Fruit fly (Drosophila melanogaster) whole organism, prepupa: ENCODE data around the gene CG1246.

ENCODE experiments used
- Blimp-1 ChIP-seq: fragments of 200-800 bp; sonication (Bioruptor generic); optimal IDR thresholded peaks from 3 replicates; lab custom pipeline; 2017; ENCODE audit warnings: missing biosample characterization, missing genetic modification characterization, mild to moderate bottlenecking, moderate library complexity, missing genetic modification reagents
- CG10631 ChIP-seq: fragments of 200-800 bp; sonication (Bioruptor generic); optimal IDR thresholded peaks from 2 replicates; lab custom pipeline; 2016; ENCODE audit warnings: missing biosample characterization, missing genetic modification characterization
- CG10669 ChIP-seq: fragments of 200-800 bp; sonication (Bioruptor generic); optimal IDR thresholded peaks from 3 replicates; lab custom pipeline; 2018; ENCODE audit warnings: missing biosample characterization, mild to moderate bottlenecking, missing genetic modification characterization, moderate library complexity
- CG11294 ChIP-seq: fragments of 200-800 bp; sonication (Bioruptor generic); IDR thresholded peaks from 2 replicates; pipeline ENCODE4 v1.3.6; 2022; ENCODE audit warnings: missing biosample characterization, missing genetic modification characterization
- CG11762 ChIP-seq: fragments of 200-800 bp; sonication (Bioruptor generic); optimal IDR thresholded peaks from 3 replicates; lab custom pipeline; 2016; ENCODE audit warnings: missing biosample characterization, missing genetic modification characterization; ENCODE audit not compliant: insufficient read depth
- CG15336 ChIP-seq: fragments of 200-800 bp; sonication (Bioruptor generic); IDR thresholded peaks from 2 replicates; pipeline ENCODE4 v1.3.6; 2022; ENCODE audit warnings: missing biosample characterization, missing genetic modification characterization
- CG1621 ChIP-seq: fragments of 200-800 bp; sonication (Bioruptor generic); optimal IDR thresholded peaks from 3 replicates; lab custom pipeline; 2018; ENCODE audit warnings: missing biosample characterization, mild to moderate bottlenecking, missing genetic modification characterization
- CG3032 ChIP-seq: fragments of 200-800 bp; optimal IDR thresholded peaks from 2 replicates; lab custom pipeline; 2019; ENCODE audit warnings: missing biosample characterization, mild to moderate bottlenecking, missing genetic modification characterization, moderate library complexity
- CG31627 ChIP-seq: fragments of 200-800 bp; sonication (Bioruptor generic); optimal IDR thresholded peaks from 3 replicates; lab custom pipeline; 2016; ENCODE audit warnings: missing biosample characterization, missing genetic modification characterization
- CG32006 ChIP-seq: fragments of 200-800 bp; sonication (Bioruptor generic); optimal IDR thresholded peaks from 3 replicates; lab custom pipeline; 2017; ENCODE audit warnings: missing biosample characterization, mild to moderate bottlenecking, missing genetic modification characterization
- CG34406 ChIP-seq: fragments of 200-800 bp; sonication (Bioruptor generic); optimal IDR thresholded peaks from 3 replicates; lab custom pipeline; 2016; ENCODE audit warnings: missing biosample characterization, missing genetic modification characterization
- CG3919 ChIP-seq: fragments of 200-800 bp; sonication (Bioruptor generic); optimal IDR thresholded peaks from 3 replicates; lab custom pipeline; 2016; ENCODE audit warnings: missing biosample characterization, missing genetic modification characterization
- CG4318 ChIP-seq: fragments of 200-800 bp; sonication (Bioruptor generic); optimal IDR thresholded peaks from 3 replicates; lab custom pipeline; 2017; ENCODE audit warnings: missing biosample characterization, mild to moderate bottlenecking, missing genetic modification characterization
- CG6276 ChIP-seq: fragments of 200-800 bp; sonication (Bioruptor generic); optimal IDR thresholded peaks from 2 replicates; lab custom pipeline; 2017; ENCODE audit warnings: missing biosample characterization, mild to moderate bottlenecking, missing genetic modification characterization
- CG6792 ChIP-seq: fragments of 200-800 bp; sonication (Bioruptor generic); optimal IDR thresholded peaks from 3 replicates; lab custom pipeline; 2016; ENCODE audit warnings: missing biosample characterization, missing genetic modification characterization
- CG6808 ChIP-seq: fragments of 200-800 bp; sonication (Bioruptor generic); optimal IDR thresholded peaks from 3 replicates; lab custom pipeline; 2017; ENCODE audit warnings: missing biosample characterization, missing genetic modification characterization, mild to moderate bottlenecking, moderate library complexity, missing genetic modification reagents
- CG6854 ChIP-seq: fragments of 200-800 bp; sonication (Bioruptor generic); optimal IDR thresholded peaks from 2 replicates; lab custom pipeline; 2017; ENCODE audit warnings: missing biosample characterization, mild to moderate bottlenecking, missing genetic modification characterization
- CG7368 ChIP-seq: fragments of 200-800 bp; sonication (Bioruptor generic); optimal IDR thresholded peaks from 3 replicates; lab custom pipeline; 2016; ENCODE audit warnings: missing biosample characterization, missing genetic modification characterization
- CG8319 ChIP-seq: fragments of 200-800 bp; sonication (Bioruptor generic); optimal IDR thresholded peaks from 3 replicates; lab custom pipeline; 2016; ENCODE audit warnings: missing biosample characterization, missing genetic modification characterization
- CG8632 ChIP-seq: fragments of 200-800 bp; sonication (Bioruptor generic); optimal IDR thresholded peaks from 3 replicates; lab custom pipeline; 2016; ENCODE audit warnings: missing biosample characterization, missing genetic modification characterization
- CG9139 ChIP-seq: fragments of 200-800 bp; sonication (Bioruptor generic); optimal IDR thresholded peaks from 3 replicates; lab custom pipeline; 2017; ENCODE audit warnings: missing biosample characterization, mild to moderate bottlenecking, missing genetic modification characterization
- Eip75B ChIP-seq: fragments of 200-800 bp; sonication (Bioruptor generic); optimal IDR thresholded peaks from 3 replicates; lab custom pipeline; 2016; ENCODE audit warnings: missing biosample characterization, missing genetic modification characterization
- Eip93F ChIP-seq: fragments of 200-800 bp; sonication (Bioruptor generic); optimal IDR thresholded peaks from 2 replicates; lab custom pipeline; 2016; ENCODE audit warnings: missing biosample characterization, mild to moderate bottlenecking, missing genetic modification characterization
- Ets21C ChIP-seq: fragments of 200-800 bp; sonication (Bioruptor generic); optimal IDR thresholded peaks from 3 replicates; lab custom pipeline; 2016; ENCODE audit warnings: missing biosample characterization, missing genetic modification characterization
- Gug ChIP-seq: fragments of 200-800 bp; sonication (Bioruptor generic); IDR thresholded peaks from 2 replicates; pipeline ENCODE4 v1.3.6; 2022; ENCODE audit warnings: missing biosample characterization, missing genetic modification characterization
- Hr38 ChIP-seq: sonication (Bioruptor generic); optimal IDR thresholded peaks from 2 replicates; lab custom pipeline; 2016; ENCODE audit warnings: missing biosample characterization, missing genetic modification characterization
- Hr39 ChIP-seq: fragments of 200-800 bp; sonication (Bioruptor generic); optimal IDR thresholded peaks from 2 replicates; lab custom pipeline; 2016; ENCODE audit warnings: missing biosample characterization, missing genetic modification characterization
- Hr4 ChIP-seq: fragments of 200-800 bp; sonication (Bioruptor generic); optimal IDR thresholded peaks from 3 replicates; lab custom pipeline; 2016; ENCODE audit warnings: missing biosample characterization, missing genetic modification characterization
- Lpt ChIP-seq: fragments of 200-800 bp; sonication (Bioruptor generic); optimal IDR thresholded peaks from 3 replicates; lab custom pipeline; 2016; ENCODE audit warnings: missing biosample characterization, missing genetic modification characterization
- Met ChIP-seq: fragments of 200-800 bp; sonication (Bioruptor generic); optimal IDR thresholded peaks from 3 replicates; lab custom pipeline; 2016; ENCODE audit warnings: missing biosample characterization, missing genetic modification characterization
- OdsH ChIP-seq: fragments of 200-800 bp; sonication (Bioruptor generic); optimal IDR thresholded peaks from 3 replicates; lab custom pipeline; 2016; ENCODE audit warnings: missing biosample characterization, missing genetic modification characterization
- Smox ChIP-seq: fragments of 200-800 bp; sonication (Bioruptor generic); optimal IDR thresholded peaks from 3 replicates; lab custom pipeline; 2016; ENCODE audit warnings: missing biosample characterization, missing genetic modification characterization
- Sox102F ChIP-seq: fragments of 200-800 bp; sonication (Bioruptor generic); optimal IDR thresholded peaks from 2 replicates; lab custom pipeline; 2016; ENCODE audit warnings: missing biosample characterization, mild to moderate bottlenecking, missing genetic modification characterization
- Sox14 ChIP-seq: fragments of 200-800 bp; sonication (Bioruptor generic); optimal IDR thresholded peaks from 3 replicates; lab custom pipeline; 2016; ENCODE audit warnings: missing biosample characterization, missing genetic modification characterization
- Sox15 ChIP-seq: fragments of 200-800 bp; sonication (Bioruptor generic); optimal IDR thresholded peaks from 3 replicates; lab custom pipeline; 2016; ENCODE audit warnings: missing biosample characterization, missing genetic modification characterization
- achi ChIP-seq: fragments of 200-800 bp; sonication (Bioruptor generic); optimal IDR thresholded peaks from 3 replicates; lab custom pipeline; 2016; ENCODE audit warnings: missing biosample characterization, missing genetic modification characterization
- acj6 ChIP-seq: fragments of 200-800 bp; sonication (Bioruptor generic); optimal IDR thresholded peaks from 3 replicates; lab custom pipeline; 2016; ENCODE audit warnings: missing biosample characterization, missing genetic modification characterization
- dac ChIP-seq: fragments of 200-800 bp; sonication (Bioruptor generic); optimal IDR thresholded peaks from 2 replicates; lab custom pipeline; 2017; ENCODE audit warnings: missing biosample characterization, mild to moderate bottlenecking, missing genetic modification characterization
- dsx ChIP-seq: fragments of 200-800 bp; optimal IDR thresholded peaks from 3 replicates; lab custom pipeline; 2019; ENCODE audit warnings: missing biosample characterization, mild to moderate bottlenecking, missing genetic modification characterization, moderate library complexity; ENCODE audit not compliant: poor library complexity, severe bottlenecking
- eg ChIP-seq: fragments of 200-800 bp; sonication (Bioruptor generic); IDR thresholded peaks from 3 replicates; pipeline ENCODE4 v1.3.6; 2022; ENCODE audit warnings: missing biosample characterization, missing genetic modification characterization
- esn ChIP-seq: fragments of 200-800 bp; sonication (Bioruptor generic); optimal IDR thresholded peaks from 2 replicates; lab custom pipeline; 2016; ENCODE audit warnings: missing biosample characterization, mild to moderate bottlenecking, missing genetic modification characterization, moderate library complexity
- fd59A ChIP-seq: fragments of 200-800 bp; sonication (Bioruptor generic); optimal IDR thresholded peaks from 2 replicates; lab custom pipeline; 2017; ENCODE audit warnings: missing biosample characterization, mild to moderate bottlenecking, missing genetic modification characterization, missing genetic modification reagents
- fd85E ChIP-seq: fragments of 200-800 bp; sonication (Bioruptor generic); optimal IDR thresholded peaks from 3 replicates; lab custom pipeline; 2016; ENCODE audit warnings: missing biosample characterization, missing genetic modification characterization
- fkh ChIP-seq: fragments of 200-800 bp; sonication (Bioruptor generic); optimal IDR thresholded peaks from 3 replicates; lab custom pipeline; 2017; ENCODE audit warnings: missing biosample characterization, mild to moderate bottlenecking, missing genetic modification characterization, moderate library complexity
- lz ChIP-seq: fragments of 200-800 bp; sonication (Bioruptor generic); optimal IDR thresholded peaks from 3 replicates; lab custom pipeline; 2016; ENCODE audit warnings: missing biosample characterization, missing genetic modification characterization
- net ChIP-seq: fragments of 200-800 bp; sonication (Bioruptor generic); optimal IDR thresholded peaks from 3 replicates; lab custom pipeline; 2016; ENCODE audit warnings: missing biosample characterization, missing genetic modification characterization
- pdm3 ChIP-seq: fragments of 200-800 bp; sonication (Bioruptor generic); optimal IDR thresholded peaks from 3 replicates; lab custom pipeline; 2016; ENCODE audit warnings: missing biosample characterization, missing genetic modification characterization
- salr ChIP-seq, 2 experiments: fragments of 200-800 bp; sonication (Bioruptor generic); optimal IDR thresholded peaks; 3 replicates each; lab custom pipeline; 2016 to 2018; ENCODE audit warnings: missing biosample characterization in 2 of 2, missing genetic modification characterization in 2 of 2, mild to moderate bottlenecking in 1 of 2
- spab ChIP-seq: fragments of 200-800 bp; sonication (Bioruptor generic); optimal IDR thresholded peaks from 2 replicates; lab custom pipeline; 2017; ENCODE audit warnings: missing biosample characterization, mild to moderate bottlenecking, missing genetic modification characterization, missing genetic modification reagents
- ss ChIP-seq, 2 experiments: fragments of 200-800 bp; sonication (Bioruptor generic); optimal IDR thresholded peaks; 2 replicates in 1 of 2; 3 replicates in 1 of 2; lab custom pipeline; 2017 to 2018; ENCODE audit warnings: mild to moderate bottlenecking in 2 of 2, missing biosample characterization in 2 of 2, missing genetic modification characterization in 2 of 2, moderate library complexity in 1 of 2
- svp ChIP-seq: fragments of 200-800 bp; sonication (Bioruptor generic); peaks from one replicate; lab custom pipeline; 2016; ENCODE audit warnings: missing biosample characterization, missing genetic modification characterization
- topi ChIP-seq: fragments of 200-800 bp; sonication (Bioruptor generic); optimal IDR thresholded peaks from 3 replicates; lab custom pipeline; 2016; ENCODE audit warnings: missing biosample characterization, missing genetic modification characterization
- vri ChIP-seq: fragments of 200-800 bp; sonication (Bioruptor generic); optimal IDR thresholded peaks from 3 replicates; lab custom pipeline; 2016; ENCODE audit warnings: missing biosample characterization, mild to moderate bottlenecking, missing genetic modification characterization

CG1246 gene

DNA sequence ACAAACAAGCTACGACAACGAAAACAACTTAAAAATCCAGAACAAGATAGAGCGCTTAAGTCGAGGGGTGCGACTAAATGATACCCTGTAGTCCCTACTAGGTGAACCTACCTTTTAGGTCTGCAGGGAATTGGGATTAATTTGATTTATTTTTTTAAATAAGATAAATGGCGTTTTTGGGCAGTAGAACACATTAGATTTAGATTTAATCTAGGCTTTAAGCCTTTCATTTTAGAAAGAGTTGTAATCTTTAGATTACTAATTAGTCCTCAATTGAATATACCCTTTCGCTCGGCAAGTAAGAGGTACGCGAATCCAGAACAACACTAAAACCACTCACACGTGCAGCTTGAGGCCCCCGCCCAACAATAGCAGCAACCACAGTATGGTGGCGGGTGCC is 33.6 kb upstream of the CG1246 start:
- TF ChIP-seq svp (GFP tag; lab: Kevin White, UChicago): peak; percentile 59
- TF ChIP-seq CG1621 (tag; lab: Kevin White, UChicago): no peak
- TF ChIP-seq net (GFP tag; lab: Kevin White, UChicago): no peak
- no peak for TF ChIP-seq fd85E
- TF ChIP-seq acj6: no peak
- TF ChIP-seq spab (GFP tag; lab: Kevin White, UChicago): no peak
- no peak for TF ChIP-seq Sox15 (GFP tag; lab: Kevin White, UChicago)
- peak; percentile 1 for TF ChIP-seq OdsH (GFP tag; lab: Kevin White, UChicago)
- TF ChIP-seq Sox14 (GFP tag; lab: Kevin White, UChicago): no peak
- TF ChIP-seq CG6808 (GFP tag; lab: Kevin White, UChicago): peak; percentile 14
- TF ChIP-seq CG11762 (GFP tag; lab: Kevin White, UChicago): no peak
- no peak for TF ChIP-seq achi (GFP tag; lab: Kevin White, UChicago)
- TF ChIP-seq CG3032 (tag; lab: Kevin White, UChicago): peak; percentile 27
- peak; percentile 13 for TF ChIP-seq CG4318 (GFP tag; lab: Kevin White, UChicago)
- TF ChIP-seq eg (GFP tag; lab: Robert Waterston, UW): no peak
- TF ChIP-seq CG31627 (GFP tag; lab: Kevin White, UChicago): peak; percentile 5
- no peak for TF ChIP-seq Ets21C
- TF ChIP-seq Hr4: peak; percentile 4
- TF ChIP-seq Gug (GFP tag; lab: Robert Waterston, UW): no peak
- no peak for TF ChIP-seq Met
- TF ChIP-seq dac (GFP tag; lab: Kevin White, UChicago): no peak
- peak; percentile 14 for TF ChIP-seq esn
- TF ChIP-seq CG9139 (GFP tag; lab: Kevin White, UChicago): no peak
- TF ChIP-seq CG11294 (GFP tag; lab: Robert Waterston, UW): no peak
- TF ChIP-seq Eip93F (GFP tag; lab: Kevin White, UChicago): no peak
- no peak for TF ChIP-seq vri (GFP tag; lab: Kevin White, UChicago)
- no peak for TF ChIP-seq CG6792
- no peak for TF ChIP-seq CG6854 (GFP tag; lab: Kevin White, UChicago)
- no peak for TF ChIP-seq dsx
- TF ChIP-seq Blimp-1: no peak
- TF ChIP-seq salr (GFP tag; optimal IDR thresholded peaks at IDR 0.05; lab: Kevin White, UChicago): no peak
- TF ChIP-seq CG10631 (GFP tag; lab: Kevin White, UChicago): no peak
- TF ChIP-seq CG3919: no peak
- TF ChIP-seq CG6276 (GFP tag; lab: Kevin White, UChicago): peak; percentile 21
- TF ChIP-seq CG8319 (GFP tag; lab: Kevin White, UChicago): no peak
- no peak for TF ChIP-seq fd59A (GFP tag; lab: Kevin White, UChicago)
- TF ChIP-seq Smox (GFP tag; lab: Kevin White, UChicago): no peak
- peak; percentile 4 for TF ChIP-seq topi (GFP tag; lab: Kevin White, UChicago)
- no peak for TF ChIP-seq CG34406
- TF ChIP-seq lz: no peak
- peak; percentile 16; the same call in 1 of the 2 replicates for TF ChIP-seq CG15336
- TF ChIP-seq Lpt: no peak
- TF ChIP-seq fkh (GFP tag; lab: Kevin White, UChicago): no peak
- TF ChIP-seq Hr38 (GFP tag; lab: Kevin White, UChicago): no peak
- TF ChIP-seq pdm3 (GFP tag; lab: Kevin White, UChicago): peak; percentile 33
- TF ChIP-seq ss (GFP tag; optimal IDR thresholded peaks at IDR 0.05; lab: Kevin White, UChicago): no peak
- TF ChIP-seq CG10669: peak; percentile 14
- TF ChIP-seq CG32006 (GFP tag; lab: Kevin White, UChicago): peak; percentile 38
- TF ChIP-seq Sox102F (GFP tag; lab: Kevin White, UChicago): no peak
- no peak for TF ChIP-seq Eip75B (GFP tag; lab: Kevin White, UChicago)
- TF ChIP-seq CG8632 (GFP tag; lab: Kevin White, UChicago): no peak
- TF ChIP-seq CG7368 (GFP tag; lab: Kevin White, UChicago): no peak
- no peak for TF ChIP-seq Hr39
